Worm (Caenorhabditis elegans) whole organism, L2 larva: ENCODE results near the gene F01G10.5.

Source experiments
- R02D3.7 ChIP-seq: fragments of 150-350 bp; optimal IDR thresholded peaks from 2 replicates; lab custom pipeline; 2014; ENCODE audit warnings: missing biosample characterization, missing genetic modification characterization
- Y55F3AM.14 ChIP-seq: fragments of 200-800 bp; sonication (Bioruptor generic); optimal IDR thresholded peaks from 2 replicates; lab custom pipeline; 2018; ENCODE audit warnings: mild to moderate bottlenecking, missing genetic modification characterization, missing compliant biosample characterization
- ZK546.5 ChIP-seq: sonication (generic microtip); optimal IDR thresholded peaks from 2 replicates; lab custom pipeline; 2017; ENCODE audit warnings: missing biosample characterization, missing genetic modification characterization
- ama-1 ChIP-seq: fragments of 150-350 bp; optimal IDR thresholded peaks from 2 replicates; lab custom pipeline; 2018; ENCODE audit warnings: inconsistent platforms
- blmp-1 ChIP-seq: sonication (generic microtip); optimal IDR thresholded peaks from 2 replicates; lab custom pipeline; 2017; ENCODE audit warnings: missing genetic modification characterization, mild to moderate bottlenecking, missing compliant biosample characterization, antibody characterized with exemption, moderate library complexity; ENCODE audit not compliant: insufficient read depth
- ceh-16 ChIP-seq: fragments of 150-350 bp; optimal IDR thresholded peaks from 2 replicates; lab custom pipeline; 2014; ENCODE audit warnings: missing biosample characterization, missing genetic modification characterization
- ceh-82 ChIP-seq: fragments of 150-350 bp; optimal IDR thresholded peaks from 2 replicates; lab custom pipeline; 2014; ENCODE audit warnings: missing biosample characterization, missing genetic modification characterization
- crh-2 ChIP-seq: sonication (generic microtip); optimal IDR thresholded peaks from 2 replicates; lab custom pipeline; 2017; ENCODE audit warnings: missing biosample characterization, missing genetic modification characterization
- dmd-4 ChIP-seq: sonication (generic microtip); optimal IDR thresholded peaks from 2 replicates; lab custom pipeline; 2017; ENCODE audit warnings: missing biosample characterization, missing genetic modification characterization
- egl-27 ChIP-seq: sonication (generic microtip); optimal IDR thresholded peaks from 3 replicates; lab custom pipeline; 2017; ENCODE audit warnings: missing biosample characterization, missing genetic modification reagents, missing genetic modification characterization
- elt-1 ChIP-seq: fragments of 150-350 bp; optimal IDR thresholded peaks from 2 replicates; lab custom pipeline; 2014; ENCODE audit warnings: missing biosample characterization, missing genetic modification characterization
- fos-1 ChIP-seq: fragments of 150-350 bp; optimal IDR thresholded peaks from 2 replicates; lab custom pipeline; 2014; ENCODE audit warnings: missing biosample characterization, missing genetic modification characterization
- gmeb-1 ChIP-seq: fragments of 150-350 bp; optimal IDR thresholded peaks from 2 replicates; lab custom pipeline; 2014; ENCODE audit warnings: missing biosample characterization, missing genetic modification characterization
- lin-11 ChIP-seq: fragments of 150-350 bp; sonication (generic microtip); optimal IDR thresholded peaks from 2 replicates; lab custom pipeline; 2014; ENCODE audit warnings: missing biosample characterization, missing genetic modification characterization, inconsistent platforms, mixed read lengths
- lin-13 ChIP-seq: fragments of 150-350 bp; optimal IDR thresholded peaks from 2 replicates; lab custom pipeline; 2014; ENCODE audit warnings: missing biosample characterization, missing genetic modification reagents, missing genetic modification characterization
- nhr-10 ChIP-seq: sonication (generic microtip); optimal IDR thresholded peaks from 2 replicates; lab custom pipeline; 2017; ENCODE audit warnings: missing biosample characterization, missing genetic modification characterization
- nhr-11 ChIP-seq: fragments of 150-350 bp; optimal IDR thresholded peaks from 2 replicates; lab custom pipeline; 2014; ENCODE audit warnings: missing biosample characterization, missing genetic modification characterization
- nhr-12 ChIP-seq: fragments of 150-350 bp; optimal IDR thresholded peaks from 2 replicates; lab custom pipeline; 2014; ENCODE audit warnings: missing biosample characterization, missing genetic modification characterization
- nhr-21 ChIP-seq: fragments of 150-350 bp; optimal IDR thresholded peaks from 2 replicates; lab custom pipeline; 2014; ENCODE audit warnings: missing biosample characterization, missing genetic modification characterization
- nhr-23 ChIP-seq: fragments of 150-350 bp; optimal IDR thresholded peaks from 2 replicates; lab custom pipeline; 2014; ENCODE audit warnings: missing biosample characterization, missing genetic modification reagents, missing genetic modification characterization
- nhr-25 ChIP-seq: fragments of 150-350 bp; sonication (generic microtip); optimal IDR thresholded peaks from 3 replicates; lab custom pipeline; 2014; ENCODE audit warnings: missing biosample characterization, missing genetic modification characterization
- nhr-77 ChIP-seq: fragments of 150-350 bp; optimal IDR thresholded peaks from 2 replicates; lab custom pipeline; 2014; ENCODE audit warnings: missing biosample characterization, missing genetic modification characterization
- peb-1 ChIP-seq: fragments of 150-350 bp; optimal IDR thresholded peaks from 2 replicates; lab custom pipeline; 2014; ENCODE audit warnings: missing biosample characterization, missing genetic modification characterization
- sem-4 ChIP-seq: fragments of 150-350 bp; optimal IDR thresholded peaks from 2 replicates; lab custom pipeline; 2014; ENCODE audit warnings: missing biosample characterization, missing genetic modification reagents, missing genetic modification characterization
- sma-3 ChIP-seq: sonication (generic microtip); optimal IDR thresholded peaks from 2 replicates; lab custom pipeline; 2016; ENCODE audit warnings: missing genetic modification reagents, missing genetic modification characterization, missing compliant biosample characterization
- sma-9 ChIP-seq, 2 experiments: fragments of 150-350 bp in 1 of 2; sonication (generic microtip) in 1 of 2; optimal IDR thresholded peaks; 2 replicates each; lab custom pipeline; 2014 to 2016; ENCODE audit warnings: missing genetic modification characterization in 2 of 2, mild to moderate bottlenecking in 1 of 2, missing biosample characterization in 1 of 2, missing compliant biosample characterization in 1 of 2, missing genetic modification reagents in 1 of 2, moderate library complexity in 1 of 2
- snpc-4 ChIP-seq: fragments of 150-350 bp; optimal IDR thresholded peaks from 2 replicates; lab custom pipeline; 2014; ENCODE audit warnings: missing biosample characterization, missing genetic modification characterization
- unc-55 ChIP-seq: fragments of 150-350 bp; sonication (generic microtip); optimal IDR thresholded peaks from 3 replicates; lab custom pipeline; 2014; ENCODE audit warnings: missing biosample characterization, missing genetic modification reagents, missing genetic modification characterization
- unc-62 ChIP-seq: fragments of 150-350 bp; optimal IDR thresholded peaks from 2 replicates; lab custom pipeline; 2014; ENCODE audit warnings: missing biosample characterization, missing genetic modification reagents, missing genetic modification characterization
- zag-1 ChIP-seq: fragments of 150-350 bp; optimal IDR thresholded peaks from 2 replicates; lab custom pipeline; 2014; ENCODE audit warnings: missing biosample characterization, missing genetic modification characterization
- ztf-1 ChIP-seq: fragments of 200-800 bp; sonication (Bioruptor generic); conservative IDR thresholded peaks from 2 replicates; pipeline ENCODE4 v1.3.6; 2022; ENCODE audit warnings: missing genetic modification characterization, missing compliant biosample characterization
- ztf-11 ChIP-seq: sonication (generic microtip); optimal IDR thresholded peaks from 2 replicates; lab custom pipeline; 2017; ENCODE audit warnings: missing biosample characterization, missing genetic modification characterization
- ztf-4 ChIP-seq: fragments of 150-350 bp; optimal IDR thresholded peaks from 2 replicates; lab custom pipeline; 2014; ENCODE audit warnings: missing biosample characterization, missing genetic modification characterization

Gene F01G10.5

DNA sequence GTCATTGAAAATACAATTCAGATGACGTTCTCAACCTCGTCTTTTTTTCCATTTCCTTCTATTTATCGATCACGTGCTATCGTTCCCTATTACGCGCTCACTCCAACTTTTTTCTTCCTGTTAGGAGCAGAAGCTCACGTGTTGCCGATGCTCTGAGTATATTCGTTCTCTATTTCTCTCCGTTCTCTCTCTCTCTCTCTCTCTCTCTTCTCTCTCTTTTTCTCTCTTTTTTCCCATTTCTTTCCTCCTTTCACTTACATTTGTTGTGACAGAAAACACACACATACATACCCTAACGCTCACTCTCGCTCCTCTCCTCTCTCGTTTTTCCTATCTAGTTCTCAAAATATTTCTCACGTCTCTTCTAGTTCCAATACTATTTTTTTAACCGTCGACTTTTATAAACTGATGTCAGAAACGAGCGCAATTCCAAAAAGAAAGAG lies 21.5 kb upstream of the F01G10.5 start (continued):
- TF ChIP-seq ama-1 (lab: Kevin White, UChicago) (peak; percentile 38), ceh-16 (tag; lab: Kevin White, UChicago) (peak; percentile 5), R02D3.7 (tag; lab: Kevin White, UChicago) (no peak), blmp-1 (tag; lab: Kevin White, UChicago) (peak; percentile 92), ztf-4 (tag; lab: Kevin White, UChicago) (peak; percentile 69), ztf-11 (tag; lab: Kevin White, UChicago) (no peak), nhr-10 (tag; lab: Kevin White, UChicago) (peak; percentile 12), elt-1 (tag; lab: Kevin White, UChicago) (no peak), lin-13 (GFP tag; lab: Kevin White, UChicago) (peak; percentile 56), sma-3 (GFP tag; lab: Kevin White, UChicago) (peak; percentile 87), sem-4 (tag; lab: Kevin White, UChicago) (peak; percentile 81), snpc-4 (tag; lab: Kevin White, UChicago) (peak; percentile 32), egl-27 (tag; lab: Kevin White, UChicago) (peak; percentile 89), ztf-1 (GFP tag; lab: Robert Waterston, UW) (no peak), nhr-77 (tag; lab: Kevin White, UChicago) (no peak), ceh-82 (tag; lab: Kevin White, UChicago) (no peak), nhr-23 (tag; lab: Kevin White, UChicago) (no peak), fos-1 (peak; percentile 81)

DNA sequence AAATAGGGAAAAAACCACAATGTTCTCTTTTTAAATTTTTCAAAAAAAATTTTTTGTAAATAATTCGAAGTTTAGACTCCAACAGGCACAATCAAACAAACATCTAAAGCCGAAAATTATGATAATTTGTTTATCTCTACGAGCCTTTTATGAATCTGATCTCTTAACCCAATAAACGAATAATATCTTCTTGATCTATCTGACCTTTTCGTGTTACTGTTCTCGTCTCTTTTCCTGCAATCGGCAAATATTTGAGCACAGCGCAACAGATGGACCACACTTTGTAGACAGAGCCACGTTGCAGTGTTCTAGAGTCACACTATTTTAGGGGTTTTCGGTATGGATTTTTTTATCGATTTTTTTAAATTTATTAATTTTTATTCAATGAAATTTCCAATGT lies 20.9 kb upstream of the F01G10.5 start:
- TF ChIP-seq sma-3 (GFP tag; lab: Kevin White, UChicago) (no peak), unc-55 (GFP tag; lab: Kevin White, UChicago) (no peak), egl-27 (tag; lab: Kevin White, UChicago) (no peak), peb-1 (tag; lab: Kevin White, UChicago) (no peak), nhr-11 (tag; lab: Kevin White, UChicago) (no peak), ztf-11 (tag; lab: Kevin White, UChicago) (no peak), elt-1 (tag; lab: Kevin White, UChicago) (no peak), lin-11 (no peak), gmeb-1 (tag; lab: Kevin White, UChicago) (no peak), fos-1 (no peak), nhr-21 (tag; lab: Kevin White, UChicago) (no peak)

DNA sequence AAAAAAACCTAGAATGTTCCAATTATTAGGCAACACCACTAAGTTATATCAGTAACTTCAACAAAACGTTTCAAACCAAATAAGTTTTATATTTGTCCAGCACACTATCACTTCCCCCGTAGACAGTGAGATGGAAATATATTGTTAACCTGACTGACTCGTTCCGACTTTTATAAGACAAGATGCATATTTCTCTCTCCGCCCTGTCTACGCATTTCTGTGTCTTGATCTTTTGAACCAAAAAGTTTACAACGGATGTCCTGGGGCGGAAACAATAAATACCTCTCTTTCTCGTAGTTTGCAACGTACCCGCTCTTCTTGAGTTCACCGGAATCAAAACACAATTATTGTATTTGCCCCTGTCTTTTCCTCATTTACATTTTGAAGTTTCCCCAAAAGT lies 20.4 kb upstream of the F01G10.5 start:
- TF ChIP-seq sma-9 (GFP tag; optimal IDR thresholded peaks at IDR 0.05; lab: Kevin White, UChicago) (peak; percentile 30), sma-9 (tag; optimal IDR thresholded peaks at IDR 0.05; lab: Kevin White, UChicago) (no peak), nhr-21 (tag; lab: Kevin White, UChicago) (peak; percentile 8), nhr-12 (tag; lab: Kevin White, UChicago) (no peak), crh-2 (tag; lab: Kevin White, UChicago) (peak; percentile 24)

ce11 chrIV:10250577-10251075 lies 19.8 kb upstream of the F01G10.5 start, which contains the start of gene daf-14:
Gene daf-14 (plus strand): TSS chrIV:10250627.
- TF ChIP-seq nhr-10 (tag; lab: Kevin White, UChicago) (no peak), gmeb-1 (tag; lab: Kevin White, UChicago) (peak; percentile 21), elt-1 (tag; lab: Kevin White, UChicago) (no peak), unc-55 (GFP tag; lab: Kevin White, UChicago) (no peak), sma-9 (GFP tag; optimal IDR thresholded peaks at IDR 0.05; lab: Kevin White, UChicago) (peak; percentile 81), sma-9 (tag; optimal IDR thresholded peaks at IDR 0.05; lab: Kevin White, UChicago) (no peak), ceh-82 (tag; lab: Kevin White, UChicago) (no peak), unc-62 (no peak), Y55F3AM.14 (no peak), zag-1 (tag; lab: Kevin White, UChicago) (no peak), ZK546.5 (tag; lab: Kevin White, UChicago) (no peak), fos-1 (no peak), dmd-4 (no peak), nhr-25 (tag; lab: Kevin White, UChicago) (no peak), sma-3 (GFP tag; lab: Kevin White, UChicago) (peak; percentile 61), nhr-23 (tag; lab: Kevin White, UChicago) (no peak), crh-2 (tag; lab: Kevin White, UChicago) (peak; percentile 60)
- TF ChIP-seq, all 48 proteins: peak for 4
